Fruit fly (Drosophila melanogaster) S2 (cell line): ENCODE data around the gene Sirt7.

Experiments
- CG8478 ChIP-seq: fragments of >200 bp; optimal IDR thresholded peaks from 2 replicates; lab custom pipeline; 2018
- CTCF ChIP-seq, 2 experiments: fragments of >200 bp; optimal IDR thresholded peaks; 2 replicates each; lab custom pipeline; 2018

DNA sequence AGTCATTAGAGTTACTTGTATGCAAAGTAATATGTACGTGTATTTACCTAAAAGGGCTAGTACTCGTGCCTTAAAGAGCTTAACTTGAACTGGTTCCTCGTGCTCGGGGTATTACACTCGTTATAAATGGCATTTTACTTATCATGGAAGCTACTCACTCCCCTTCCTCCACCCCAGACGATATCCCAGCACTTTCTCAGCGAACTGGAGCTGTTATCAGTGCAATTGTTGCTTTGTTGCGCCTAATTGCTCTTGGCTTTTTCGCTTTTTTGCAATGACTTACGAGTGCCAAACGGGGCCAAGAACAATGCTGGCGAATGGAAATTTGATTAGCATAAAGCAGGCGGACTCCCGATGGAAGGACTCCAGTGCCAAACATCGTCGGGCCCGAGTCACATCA, 11.4 kb downstream of the Sirt7 start:
- no peak for TF ChIP-seq CTCF (optimal IDR thresholded peaks at IDR 0.05; lab: Kevin White, UChicago)
- TF ChIP-seq CG8478 (lab: Kevin White, UChicago), result no peak
